Fruit fly (Drosophila melanogaster) whole organism, adult: ENCODE results near the gene CG4914.
A peak's percentile ranks its signal among the peaks of the same experiment; 100 is the strongest.

Experiments used
- CG11617 ChIP-seq: fragments of 200-800 bp; sonication (Bioruptor generic); optimal IDR thresholded peaks from 2 replicates; lab custom pipeline; 2017; ENCODE audit warnings: mild to moderate bottlenecking, missing biosample characterization, missing genetic modification reagents, missing genetic modification characterization
- CG12768 ChIP-seq: fragments of 200-800 bp; sonication (Bioruptor generic); optimal IDR thresholded peaks from 2 replicates; lab custom pipeline; 2017; ENCODE audit warnings: missing biosample characterization, missing genetic modification characterization, mild to moderate bottlenecking, moderate library complexity, missing genetic modification reagents
- CG14711 ChIP-seq: fragments of 200-800 bp; sonication (Bioruptor generic); optimal IDR thresholded peaks from 2 replicates; lab custom pipeline; 2018; ENCODE audit warnings: missing biosample characterization, mild to moderate bottlenecking, missing genetic modification characterization, moderate library complexity
- CG1620 ChIP-seq: fragments of 200-800 bp; sonication (Bioruptor generic); optimal IDR thresholded peaks from 2 replicates; lab custom pipeline; 2016; ENCODE audit warnings: missing biosample characterization, missing genetic modification characterization
- CG33017 ChIP-seq: fragments of 200-800 bp; sonication (Bioruptor generic); optimal IDR thresholded peaks from 2 replicates; lab custom pipeline; 2018; ENCODE audit warnings: missing biosample characterization, mild to moderate bottlenecking, missing genetic modification characterization, moderate library complexity
- CG5204 ChIP-seq: fragments of 200-800 bp; sonication (Bioruptor generic); optimal IDR thresholded peaks from 2 replicates; lab custom pipeline; 2016; ENCODE audit warnings: missing biosample characterization, missing genetic modification characterization
- CG7045 ChIP-seq: fragments of 200-800 bp; sonication (Bioruptor generic); optimal IDR thresholded peaks from 2 replicates; lab custom pipeline; 2017; ENCODE audit warnings: missing biosample characterization, mild to moderate bottlenecking, missing genetic modification characterization
- CG7101 ChIP-seq: fragments of 200-800 bp; sonication (Bioruptor generic); optimal IDR thresholded peaks from 2 replicates; lab custom pipeline; 2018; ENCODE audit warnings: missing biosample characterization, mild to moderate bottlenecking, missing genetic modification characterization, moderate library complexity
- Clk ChIP-seq: fragments of 200-800 bp; sonication (Bioruptor generic); optimal IDR thresholded peaks from 2 replicates; lab custom pipeline; 2017; ENCODE audit warnings: missing biosample characterization, missing genetic modification characterization
- Crg-1 ChIP-seq: fragments of 200-800 bp; sonication (Bioruptor generic); optimal IDR thresholded peaks from 2 replicates; lab custom pipeline; 2016; ENCODE audit warnings: missing biosample characterization, missing genetic modification characterization
- Hr96 ChIP-seq: fragments of 200-800 bp; sonication (Bioruptor generic); optimal IDR thresholded peaks from 2 replicates; lab custom pipeline; 2016; ENCODE audit warnings: missing biosample characterization, missing genetic modification characterization
- Mnt ChIP-seq: fragments of 200-800 bp; sonication (Bioruptor generic); optimal IDR thresholded peaks from 2 replicates; lab custom pipeline; 2016; ENCODE audit warnings: missing biosample characterization, mild to moderate bottlenecking, missing genetic modification characterization
- bab1 ChIP-seq: fragments of 200-800 bp; sonication (Bioruptor generic); optimal IDR thresholded peaks from 3 replicates; lab custom pipeline; 2019; ENCODE audit warnings: missing biosample characterization, mild to moderate bottlenecking, missing genetic modification characterization, moderate library complexity
- cic ChIP-seq: fragments of 200-800 bp; sonication (Bioruptor generic); optimal IDR thresholded peaks from 2 replicates; lab custom pipeline; 2017; ENCODE audit warnings: missing biosample characterization, mild to moderate bottlenecking, missing genetic modification characterization, moderate library complexity
- cnc ChIP-seq, 2 experiments: fragments of >200 bp; optimal IDR thresholded peaks; 2 replicates each; lab custom pipeline; 2017
- kay ChIP-seq: fragments of 200-800 bp; sonication (Bioruptor generic); peaks from one replicate; lab custom pipeline; 2016; ENCODE audit warnings: missing biosample characterization, missing genetic modification characterization, borderline replicate concordance
- ovo ChIP-seq: fragments of 200-800 bp; sonication (Bioruptor generic); optimal IDR thresholded peaks from 2 replicates; lab custom pipeline; 2016; ENCODE audit warnings: missing biosample characterization, missing genetic modification characterization
- pad ChIP-seq: fragments of 200-800 bp; sonication (Bioruptor generic); optimal IDR thresholded peaks from 3 replicates; lab custom pipeline; 2017; ENCODE audit warnings: missing biosample characterization, missing genetic modification characterization, mild to moderate bottlenecking, moderate library complexity, missing genetic modification reagents
- tj ChIP-seq: fragments of 200-800 bp; sonication (Bioruptor generic); optimal IDR thresholded peaks from 3 replicates; lab custom pipeline; 2017; ENCODE audit warnings: missing biosample characterization, mild to moderate bottlenecking, missing genetic modification characterization, moderate library complexity
- toe ChIP-seq: fragments of 200-800 bp; sonication (Bioruptor generic); optimal IDR thresholded peaks from 2 replicates; lab custom pipeline; 2016; ENCODE audit warnings: missing biosample characterization, missing genetic modification characterization

CG4914 gene

DNA sequence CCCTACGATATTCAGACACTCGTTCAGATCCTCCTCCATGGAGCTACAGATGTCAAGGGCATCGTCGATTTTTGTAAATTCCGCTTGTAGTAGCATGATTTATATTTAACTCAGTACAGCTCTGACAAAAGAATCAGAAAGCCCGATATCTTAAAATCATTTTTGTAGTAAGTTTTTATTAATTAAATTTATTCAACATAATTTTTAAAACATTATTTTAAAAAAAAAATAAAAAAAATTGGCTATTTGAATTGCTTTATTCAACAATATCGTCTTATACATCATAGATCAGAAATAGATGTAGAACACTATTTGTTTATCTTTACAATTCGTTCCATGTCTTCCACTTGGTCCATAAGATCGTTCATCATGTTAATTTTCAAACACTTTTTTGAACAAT, 19.1 kb upstream of the CG4914 start, which contains the start of gene CG13474:
Gene CG13474, minus strand, starts transcription at position 101 of the 400 bp plus-strand sequence.
- TF ChIP-seq CG33017 (tag; lab: Kevin White, UChicago): no peak

DNA sequence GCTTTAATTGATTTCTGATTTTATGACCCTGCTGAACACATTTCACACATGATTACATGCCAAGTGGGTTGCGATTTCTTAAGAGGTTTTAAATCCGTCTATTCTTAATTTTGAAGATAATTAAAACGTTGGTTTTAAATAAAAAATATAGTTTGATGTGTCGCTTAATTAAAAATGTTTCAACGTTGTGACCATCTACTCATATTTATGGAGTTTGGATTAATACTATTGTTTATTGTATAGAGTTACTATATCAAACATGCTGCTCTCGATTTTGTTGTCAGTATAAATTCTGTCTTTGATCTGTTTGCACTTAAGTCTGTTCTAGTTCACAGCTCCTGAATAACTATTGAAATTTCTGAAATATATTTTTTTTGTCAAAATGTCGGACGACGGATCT, 13.1 kb upstream of the CG4914 start, which contains the start of gene gdrd:
Gene gdrd, plus strand, starts transcription at position 301 of the 400 bp plus-strand sequence.
- TF ChIP-seq Mnt (no peak), cic (GFP tag; lab: Kevin White, UChicago) (no peak), kay (GFP tag; lab: Kevin White, UChicago) (peak; percentile 70), ovo (GFP tag; lab: Kevin White, UChicago) (no peak)

DNA sequence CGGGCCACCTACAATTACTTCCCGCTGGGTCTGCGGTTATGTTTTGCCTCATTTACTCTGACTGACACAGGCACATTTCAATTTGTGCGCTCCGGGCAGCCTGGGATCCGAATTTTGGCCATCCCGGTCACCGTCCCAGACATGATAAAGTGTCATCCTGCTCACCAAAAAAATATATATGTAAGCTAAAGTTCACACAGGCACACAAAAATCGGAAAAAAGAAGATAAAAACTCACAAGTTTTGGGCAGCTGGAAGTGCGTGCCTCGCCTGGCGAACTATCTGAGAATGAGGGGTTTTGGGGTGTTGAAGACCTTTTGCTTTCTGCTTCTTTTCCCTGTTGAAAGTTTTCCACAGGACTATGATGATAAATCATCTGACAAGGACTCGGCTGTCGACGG, 8.3 kb upstream of the CG4914 start:
- TF ChIP-seq CG12768: no peak
- no peak for TF ChIP-seq toe
- TF ChIP-seq CG1620 (GFP tag; lab: Kevin White, UChicago): no peak
- no peak for TF ChIP-seq CG11617 (GFP tag; lab: Kevin White, UChicago)
- TF ChIP-seq cnc (optimal IDR thresholded peaks at IDR 0.05; lab: Kevin White, UChicago): no peak

DNA sequence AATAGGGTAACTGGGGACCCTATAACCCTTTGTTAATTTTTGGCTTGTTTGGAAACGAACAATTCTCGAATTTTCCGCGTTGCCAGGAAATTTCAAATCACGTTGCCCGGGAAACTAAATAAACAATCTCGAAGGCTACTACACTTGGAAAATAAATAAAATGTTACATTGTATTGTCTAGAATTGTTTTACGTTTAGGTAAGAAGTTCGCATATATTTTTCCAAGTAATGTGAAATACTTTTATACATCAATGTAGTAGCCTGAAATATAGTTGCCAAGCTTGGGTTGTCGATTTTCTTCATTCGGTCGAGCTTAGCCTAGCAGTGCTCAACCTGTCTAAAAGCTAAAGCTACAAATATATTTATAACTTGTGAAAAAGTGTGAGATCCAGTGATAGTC, 6.5 kb upstream of the CG4914 start, which contains the start of gene Dnaaf6:
Gene Dnaaf6, plus strand, starts transcription at position 301 of the 400 bp plus-strand sequence.
- no peak for TF ChIP-seq ovo (GFP tag; lab: Kevin White, UChicago)
- no peak for TF ChIP-seq Mnt
- no peak for TF ChIP-seq CG7101
- no peak for TF ChIP-seq Crg-1 (GFP tag; lab: Kevin White, UChicago)
- no peak for TF ChIP-seq CG12768
- TF ChIP-seq CG33017 (tag; lab: Kevin White, UChicago): no peak
- no peak for TF ChIP-seq Clk
- no peak for TF ChIP-seq CG1620 (GFP tag; lab: Kevin White, UChicago)
- TF ChIP-seq cnc (optimal IDR thresholded peaks at IDR 0.05; lab: Kevin White, UChicago): no peak
- no peak for TF ChIP-seq kay (GFP tag; lab: Kevin White, UChicago)
- no peak for TF ChIP-seq CG7045
- no peak for TF ChIP-seq cic (GFP tag; lab: Kevin White, UChicago)
- no peak for TF ChIP-seq CG14711 (tag; lab: Kevin White, UChicago)
- TF ChIP-seq tj: no peak
- TF ChIP-seq pad (GFP tag; lab: Kevin White, UChicago): no peak
- no peak for TF ChIP-seq toe

DNA sequence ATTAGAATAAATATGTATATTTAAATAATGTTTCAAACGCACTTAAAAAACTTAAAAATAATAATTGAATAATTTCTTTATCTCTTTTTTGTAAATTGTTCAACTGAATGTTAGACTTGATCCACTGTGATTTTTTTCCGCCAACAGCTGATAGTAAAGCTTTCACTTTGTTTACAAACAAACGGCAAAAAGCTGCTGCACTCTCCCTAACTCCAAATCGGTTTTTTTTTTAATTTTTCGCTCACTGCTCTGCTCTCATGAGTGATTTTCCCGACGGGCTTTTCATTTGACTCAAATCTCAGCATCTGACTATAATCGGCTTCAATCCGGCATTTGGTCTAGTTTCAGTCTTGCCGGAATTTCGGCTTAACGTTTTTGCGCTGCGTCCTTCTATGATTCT, 3.6 kb upstream of the CG4914 start:
- TF ChIP-seq CG7045: no peak
- peak; percentile 67 for TF ChIP-seq kay (GFP tag; lab: Kevin White, UChicago)

DNA sequence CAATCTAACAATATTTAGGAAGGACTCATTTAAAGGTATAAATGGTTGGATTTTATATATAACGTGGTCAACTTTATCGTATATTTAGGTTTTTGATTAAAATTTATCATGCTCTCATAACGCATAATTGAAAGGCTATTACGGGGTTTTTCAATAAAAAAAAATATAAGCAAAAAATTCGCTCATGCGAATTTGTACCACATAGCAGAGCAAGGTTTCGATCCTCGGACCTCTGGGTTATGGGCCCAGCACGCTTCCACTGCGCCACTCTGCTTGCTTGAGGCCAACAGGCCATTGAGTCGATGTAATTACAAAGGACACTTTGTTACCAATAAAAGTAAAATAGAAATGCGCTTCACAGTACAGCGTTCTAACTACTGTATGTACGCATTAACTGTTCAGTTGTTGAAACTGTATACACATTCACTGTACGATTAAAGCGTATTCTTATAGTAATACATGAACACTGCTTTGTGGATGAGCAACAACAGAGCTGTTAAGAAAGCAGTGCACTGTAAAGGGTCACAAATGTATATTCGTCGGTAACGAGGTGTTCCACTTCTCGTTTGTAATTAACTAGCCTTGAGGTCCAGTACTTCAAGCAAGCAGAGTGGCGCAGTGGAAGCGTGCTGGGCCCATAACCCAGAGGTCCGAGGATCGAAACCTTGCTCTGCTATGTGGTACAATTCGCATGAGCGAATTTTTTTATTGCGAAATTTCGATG, 4.0 kb downstream of the CG4914 start:
- no peak for TF ChIP-seq CG1620 (GFP tag; lab: Kevin White, UChicago)
- peak; percentile 12 for TF ChIP-seq Crg-1 (GFP tag; lab: Kevin White, UChicago)
- no peak for TF ChIP-seq pad (GFP tag; lab: Kevin White, UChicago)
- no peak for TF ChIP-seq Mnt
- peak; percentile 64 for TF ChIP-seq bab1 (GFP tag; lab: Kevin White, UChicago)
- no peak for TF ChIP-seq CG12768
- TF ChIP-seq CG14711 (tag; lab: Kevin White, UChicago): no peak
- TF ChIP-seq CG5204: no peak
- TF ChIP-seq cic (GFP tag; lab: Kevin White, UChicago): peak; percentile 14
- no peak for TF ChIP-seq CG11617 (GFP tag; lab: Kevin White, UChicago)
- TF ChIP-seq CG7045: no peak
- TF ChIP-seq kay (GFP tag; lab: Kevin White, UChicago): no peak
- TF ChIP-seq tj: no peak

DNA sequence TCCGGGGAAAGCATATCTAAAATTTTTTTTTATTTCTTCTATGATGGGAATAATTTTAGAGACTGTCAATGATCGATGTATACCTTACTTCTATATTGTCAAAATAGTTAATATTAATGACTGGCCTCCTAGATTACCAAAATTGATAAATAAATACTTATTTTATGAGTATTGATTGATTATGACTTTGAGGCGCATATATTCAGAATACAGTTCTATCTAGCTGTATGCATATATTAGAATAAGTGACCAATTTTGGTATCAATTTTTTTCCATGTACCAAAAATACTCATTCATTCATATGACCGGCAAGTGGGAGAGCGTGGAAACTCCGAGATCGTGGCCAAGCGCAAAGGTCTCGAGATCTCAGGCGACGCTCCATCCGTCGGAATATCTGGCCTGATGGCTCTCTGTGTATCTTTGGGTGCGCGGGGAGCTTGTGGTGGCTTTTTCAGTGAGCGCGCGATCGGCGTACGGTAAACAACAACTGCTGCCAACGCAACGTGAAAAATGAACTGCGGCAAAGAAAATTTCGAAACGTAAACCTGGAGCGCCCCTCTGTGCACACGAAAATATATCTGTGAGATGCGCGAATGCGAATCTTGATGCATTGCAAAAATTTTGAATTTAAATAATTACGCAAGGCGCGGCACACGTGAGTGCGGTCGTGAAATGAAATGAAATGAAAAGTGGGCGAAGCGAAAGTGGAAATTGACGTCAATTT, 5.4 kb downstream of the CG4914 start, which contains the start of the genes CG43121 and ome:
Gene CG43121, minus strand, starts transcription at position 51 of the 724 bp plus-strand sequence.
Gene ome, plus strand, starts transcription at position 453 of the 724 bp plus-strand sequence.
- TF ChIP-seq cnc (optimal IDR thresholded peaks at IDR 0.05; lab: Kevin White, UChicago): no peak
- peak; percentile 78 for TF ChIP-seq Crg-1 (GFP tag; lab: Kevin White, UChicago)
- peak; percentile 68 for TF ChIP-seq CG12768
- peak; percentile 67 for TF ChIP-seq Mnt
- peak; percentile 27 for TF ChIP-seq Hr96 (GFP tag; lab: Kevin White, UChicago)
- peak; percentile 63 for TF ChIP-seq toe
- TF ChIP-seq CG14711 (tag; lab: Kevin White, UChicago): peak; percentile 6
- peak; percentile 12 for TF ChIP-seq CG7045
- TF ChIP-seq tj: peak; percentile 33
- TF ChIP-seq CG33017 (tag; lab: Kevin White, UChicago): peak; percentile 15
- TF ChIP-seq bab1 (GFP tag; lab: Kevin White, UChicago): no peak
- peak; percentile 61 for TF ChIP-seq ovo (GFP tag; lab: Kevin White, UChicago)
- peak; percentile 21 for TF ChIP-seq Clk
- peak; percentile 46 for TF ChIP-seq CG5204
- TF ChIP-seq cic (GFP tag; lab: Kevin White, UChicago): peak; percentile 89
- TF ChIP-seq pad (GFP tag; lab: Kevin White, UChicago): peak; percentile 34
- peak; percentile 71 for TF ChIP-seq kay (GFP tag; lab: Kevin White, UChicago)
- TF ChIP-seq CG11617 (GFP tag; lab: Kevin White, UChicago): peak; percentile 63
- TF ChIP-seq CG7101: peak; percentile 54
- TF ChIP-seq CG1620 (GFP tag; lab: Kevin White, UChicago): peak; percentile 56
